Worm (Caenorhabditis elegans) whole organism, L3 larva: ENCODE data around the gene C53B7.2.
A peak's percentile ranks its signal among the peaks of the same experiment; 100 is the strongest.

Source experiments
- R02D3.7 ChIP-seq: fragments of 150-350 bp; optimal IDR thresholded peaks from 2 replicates; lab custom pipeline; 2014; ENCODE audit warnings: missing biosample characterization, missing genetic modification characterization
- ZK546.5 ChIP-seq: sonication (generic microtip); optimal IDR thresholded peaks from 2 replicates; lab custom pipeline; 2017; ENCODE audit warnings: missing biosample characterization, missing genetic modification characterization
- aly-2 ChIP-seq: fragments of 150-350 bp; optimal IDR thresholded peaks from 2 replicates; lab custom pipeline; 2014; ENCODE audit warnings: missing biosample characterization, missing genetic modification characterization
- ama-1 ChIP-seq: fragments of 150-350 bp; optimal IDR thresholded peaks from 2 replicates; lab custom pipeline; 2018
- ceh-16 ChIP-seq: sonication (generic microtip); optimal IDR thresholded peaks from 2 replicates; lab custom pipeline; 2017; ENCODE audit warnings: missing biosample characterization, missing genetic modification characterization
- ceh-82 ChIP-seq: fragments of 150-350 bp; optimal IDR thresholded peaks from 2 replicates; lab custom pipeline; 2014; ENCODE audit warnings: missing biosample characterization, missing genetic modification characterization
- ceh-9 ChIP-seq: sonication (generic microtip); optimal IDR thresholded peaks from 2 replicates; lab custom pipeline; 2018; ENCODE audit warnings: missing biosample characterization, missing genetic modification characterization
- daf-12 ChIP-seq: fragments of 150-350 bp; optimal IDR thresholded peaks from 2 replicates; lab custom pipeline; 2014; ENCODE audit warnings: missing biosample characterization, missing genetic modification reagents, missing genetic modification characterization
- egl-27 ChIP-seq: sonication (generic microtip); optimal IDR thresholded peaks from 4 replicates; lab custom pipeline; 2017; ENCODE audit warnings: missing biosample characterization, missing genetic modification reagents, missing genetic modification characterization
- egl-5 ChIP-seq: fragments of 150-350 bp; optimal IDR thresholded peaks from 2 replicates; lab custom pipeline; 2017; ENCODE audit warnings: missing biosample characterization, missing genetic modification reagents, missing genetic modification characterization, inconsistent platforms
- elt-1 ChIP-seq: fragments of 150-350 bp; optimal IDR thresholded peaks from 2 replicates; lab custom pipeline; 2014; ENCODE audit warnings: missing biosample characterization, missing genetic modification characterization
- elt-2 ChIP-seq: sonication (generic microtip); optimal IDR thresholded peaks from 2 replicates; lab custom pipeline; 2016; ENCODE audit warnings: missing genetic modification reagents, mild to moderate bottlenecking, missing genetic modification characterization, missing compliant biosample characterization
- elt-3 ChIP-seq, 3 experiments: fragments of 150-350 bp in 1 of 3; sonication (generic microtip) in 2 of 3; optimal IDR thresholded peaks; 2 replicates in 2 of 3; 4 replicates in 1 of 3; lab custom pipeline; 2014 to 2017; ENCODE audit warnings: missing biosample characterization in 3 of 3, missing genetic modification characterization in 3 of 3
- eor-1 ChIP-seq, 2 experiments: fragments of 150-350 bp; optimal IDR thresholded peaks; 2 replicates each; lab custom pipeline; 2014 to 2018; ENCODE audit warnings: missing biosample characterization in 2 of 2, missing genetic modification characterization in 2 of 2
- fkh-10 ChIP-seq: sonication (generic microtip); optimal IDR thresholded peaks from 2 replicates; lab custom pipeline; 2017; ENCODE audit warnings: missing biosample characterization, missing genetic modification reagents, missing genetic modification characterization
- fkh-2 ChIP-seq: fragments of 150-350 bp; optimal IDR thresholded peaks from 2 replicates; lab custom pipeline; 2014; ENCODE audit warnings: missing biosample characterization, missing genetic modification reagents, missing genetic modification characterization
- fos-1 ChIP-seq: fragments of 150-350 bp; optimal IDR thresholded peaks from 2 replicates; lab custom pipeline; 2014; ENCODE audit warnings: missing biosample characterization, missing genetic modification characterization
- hmg-11 ChIP-seq: sonication (generic microtip); optimal IDR thresholded peaks from 2 replicates; lab custom pipeline; 2016; ENCODE audit warnings: missing genetic modification characterization, missing compliant biosample characterization
- jun-1 ChIP-seq: fragments of 150-350 bp; optimal IDR thresholded peaks from 2 replicates; lab custom pipeline; 2014; ENCODE audit warnings: missing biosample characterization, missing genetic modification reagents, missing genetic modification characterization
- lin-15B ChIP-seq: fragments of 150-350 bp; optimal IDR thresholded peaks from 2 replicates; lab custom pipeline; 2014; ENCODE audit warnings: missing biosample characterization, missing genetic modification characterization
- lin-39 ChIP-seq: fragments of 150-350 bp; optimal IDR thresholded peaks from 2 replicates; lab custom pipeline; 2018; ENCODE audit warnings: missing biosample characterization, missing genetic modification reagents, missing genetic modification characterization
- lsy-12 ChIP-seq: sonication (generic microtip); optimal IDR thresholded peaks from 2 replicates; lab custom pipeline; 2016; ENCODE audit warnings: mild to moderate bottlenecking, missing genetic modification characterization, missing compliant biosample characterization
- mdl-1 ChIP-seq: fragments of 150-350 bp; optimal IDR thresholded peaks from 2 replicates; lab custom pipeline; 2014; ENCODE audit warnings: missing biosample characterization, missing genetic modification characterization
- mml-1 ChIP-seq: fragments of 150-350 bp; sonication (generic microtip); optimal IDR thresholded peaks from 3 replicates; lab custom pipeline; 2014; ENCODE audit warnings: missing biosample characterization, missing genetic modification characterization
- nfya-1 ChIP-seq: sonication (generic microtip); optimal IDR thresholded peaks from 2 replicates; lab custom pipeline; 2017; ENCODE audit warnings: missing genetic modification characterization, mild to moderate bottlenecking, missing compliant biosample characterization, antibody characterized with exemption, moderate library complexity; ENCODE audit not compliant: insufficient read depth
- nhr-11 ChIP-seq: fragments of 150-350 bp; optimal IDR thresholded peaks from 2 replicates; lab custom pipeline; 2014; ENCODE audit warnings: missing biosample characterization, missing genetic modification characterization
- nhr-12 ChIP-seq: fragments of 150-350 bp; optimal IDR thresholded peaks from 2 replicates; lab custom pipeline; 2014; ENCODE audit warnings: missing biosample characterization, missing genetic modification characterization
- nhr-23 ChIP-seq: fragments of 150-350 bp; optimal IDR thresholded peaks from 2 replicates; lab custom pipeline; 2014; ENCODE audit warnings: missing biosample characterization, missing genetic modification reagents, missing genetic modification characterization
- nhr-237 ChIP-seq: fragments of 150-350 bp; optimal IDR thresholded peaks from 2 replicates; lab custom pipeline; 2014; ENCODE audit warnings: missing biosample characterization, missing genetic modification characterization
- nhr-25 ChIP-seq: sonication (generic microtip); optimal IDR thresholded peaks from 2 replicates; lab custom pipeline; 2017; ENCODE audit warnings: missing biosample characterization, missing genetic modification characterization
- nhr-43 ChIP-seq: sonication (generic microtip); optimal IDR thresholded peaks from 2 replicates; lab custom pipeline; 2016; ENCODE audit warnings: mild to moderate bottlenecking, missing genetic modification characterization, missing compliant biosample characterization; ENCODE audit not compliant: poor library complexity, severe bottlenecking
- nhr-67 ChIP-seq: fragments of 150-350 bp; optimal IDR thresholded peaks from 2 replicates; lab custom pipeline; 2014; ENCODE audit warnings: missing biosample characterization, missing genetic modification characterization
- nhr-76 ChIP-seq: fragments of 150-350 bp; sonication (generic microtip); optimal IDR thresholded peaks from 5 replicates; lab custom pipeline; 2014; ENCODE audit warnings: missing biosample characterization, missing genetic modification characterization
- nhr-77 ChIP-seq: fragments of 150-350 bp; optimal IDR thresholded peaks from 2 replicates; lab custom pipeline; 2014; ENCODE audit warnings: missing biosample characterization, missing genetic modification characterization
- pha-4 ChIP-seq: fragments of 150-350 bp; optimal IDR thresholded peaks from 2 replicates; lab custom pipeline; 2014; ENCODE audit warnings: missing biosample characterization, missing genetic modification reagents, missing genetic modification characterization
- pqm-1 ChIP-seq: fragments of 150-350 bp; optimal IDR thresholded peaks from 2 replicates; lab custom pipeline; 2017; ENCODE audit warnings: missing biosample characterization, missing genetic modification characterization, inconsistent platforms
- sea-2 ChIP-seq: fragments of 150-350 bp; sonication (generic microtip); optimal IDR thresholded peaks from 4 replicates; lab custom pipeline; 2014; ENCODE audit warnings: missing biosample characterization, missing genetic modification reagents, missing genetic modification characterization
- skn-1 ChIP-seq: fragments of 150-350 bp; optimal IDR thresholded peaks from 2 replicates; lab custom pipeline; 2014; ENCODE audit warnings: missing biosample characterization, missing genetic modification characterization
- tbx-2 ChIP-seq: sonication (generic microtip); optimal IDR thresholded peaks from 2 replicates; lab custom pipeline; 2016; ENCODE audit warnings: mild to moderate bottlenecking, missing genetic modification characterization, missing compliant biosample characterization
- unc-39 ChIP-seq: sonication (generic microtip); optimal IDR thresholded peaks from 4 replicates; lab custom pipeline; 2017; ENCODE audit warnings: missing biosample characterization, missing genetic modification characterization
- unc-62 ChIP-seq: fragments of 150-350 bp; sonication (generic microtip); optimal IDR thresholded peaks from 4 replicates; lab custom pipeline; 2014; ENCODE audit warnings: missing biosample characterization, missing genetic modification reagents, missing genetic modification characterization
- zag-1 ChIP-seq: fragments of 150-350 bp; optimal IDR thresholded peaks from 2 replicates; lab custom pipeline; 2014; ENCODE audit warnings: missing biosample characterization, missing genetic modification characterization
- ztf-11 ChIP-seq: fragments of 150-350 bp; optimal IDR thresholded peaks from 2 replicates; lab custom pipeline; 2014; ENCODE audit warnings: missing biosample characterization, missing genetic modification characterization

Gene C53B7.2

ce11 chrX:6808640-6809039 is 37.4 kb upstream of the C53B7.2 start:
- TF ChIP-seq nhr-43 (tag; lab: Kevin White, UChicago) (no peak), egl-27 (no peak), mml-1 (tag; lab: Kevin White, UChicago) (no peak), nhr-67 (tag; lab: Kevin White, UChicago) (no peak), ceh-82 (tag; lab: Kevin White, UChicago) (no peak), ZK546.5 (tag; lab: Kevin White, UChicago) (no peak), sea-2 (GFP tag; lab: Kevin White, UChicago) (no peak), daf-12 (tag; lab: Kevin White, UChicago) (no peak), jun-1 (tag; lab: Kevin White, UChicago) (peak; percentile 28), mdl-1 (tag; lab: Kevin White, UChicago) (no peak), ceh-9 (tag; lab: Kevin White, UChicago) (no peak), fkh-2 (tag; lab: Kevin White, UChicago) (no peak), hmg-11 (tag; lab: Kevin White, UChicago) (no peak), unc-62 (GFP tag; lab: Kevin White, UChicago) (no peak), nfya-1 (tag; lab: Kevin White, UChicago) (no peak), unc-39 (tag; lab: Kevin White, UChicago) (no peak), nhr-25 (tag; lab: Kevin White, UChicago) (peak; percentile 49), nhr-11 (no peak), nhr-12 (no peak), tbx-2 (tag; lab: Kevin White, UChicago) (no peak), nhr-23 (tag; lab: Kevin White, UChicago) (no peak), fkh-10 (no peak), elt-3 (tag; optimal IDR thresholded peaks at IDR 0.05; lab: Kevin White, UChicago) (no peak), ztf-11 (tag; lab: Kevin White, UChicago) (no peak), fos-1 (no peak), ceh-16 (tag; lab: Kevin White, UChicago) (no peak), zag-1 (tag; lab: Kevin White, UChicago) (no peak), nhr-76 (tag; lab: Kevin White, UChicago) (no peak), elt-1 (no peak), skn-1 (tag; lab: Kevin White, UChicago) (no peak), egl-5 (tag; lab: Kevin White, UChicago) (no peak), aly-2 (tag; lab: Kevin White, UChicago) (no peak), elt-2 (tag; lab: Kevin White, UChicago) (peak; percentile 73), lin-15B (tag; lab: Kevin White, UChicago) (no peak), lsy-12 (tag; lab: Kevin White, UChicago) (peak; percentile 50), R02D3.7 (tag; lab: Kevin White, UChicago) (no peak), pha-4 (peak; percentile 76), pqm-1 (tag; lab: Kevin White, UChicago) (peak; percentile 10), ama-1 (lab: Kevin White, UChicago) (no peak), eor-1 (tag; optimal IDR thresholded peaks at IDR 0.05; lab: Kevin White, UChicago) (no peak)

- TF ChIP-seq nhr-77 (tag; lab: Kevin White, UChicago) (no peak), ceh-16 (tag; lab: Kevin White, UChicago) (no peak), elt-2 (tag; lab: Kevin White, UChicago) (no peak), ZK546.5 (tag; lab: Kevin White, UChicago) (no peak), fkh-2 (tag; lab: Kevin White, UChicago) (no peak), ztf-11 (tag; lab: Kevin White, UChicago) (no peak), tbx-2 (tag; lab: Kevin White, UChicago) (no peak), zag-1 (tag; lab: Kevin White, UChicago) (no peak), lin-39 (tag; lab: Kevin White, UChicago) (no peak), nhr-237 (tag; lab: Kevin White, UChicago) (no peak), nhr-43 (tag; lab: Kevin White, UChicago) (no peak), nhr-67 (tag; lab: Kevin White, UChicago) (no peak), nhr-76 (tag; lab: Kevin White, UChicago) (no peak)
Observed at ce11 chrX:6813025-6813424, 33.0 kb upstream of the C53B7.2 start.
